Worm (Caenorhabditis elegans) whole organism, L3 larva: ENCODE results near the gene nhr-37.

Experiments used
- ceh-82 ChIP-seq: fragments of 150-350 bp; optimal IDR thresholded peaks from 2 replicates; lab custom pipeline; 2014; ENCODE audit warnings: missing biosample characterization, missing genetic modification characterization
- elt-2 ChIP-seq: sonication (generic microtip); optimal IDR thresholded peaks from 2 replicates; lab custom pipeline; 2016; ENCODE audit warnings: missing genetic modification reagents, mild to moderate bottlenecking, missing genetic modification characterization, missing compliant biosample characterization
- nhr-76 ChIP-seq: fragments of 150-350 bp; sonication (generic microtip); optimal IDR thresholded peaks from 5 replicates; lab custom pipeline; 2014; ENCODE audit warnings: missing biosample characterization, missing genetic modification characterization
- nhr-77 ChIP-seq: fragments of 150-350 bp; optimal IDR thresholded peaks from 2 replicates; lab custom pipeline; 2014; ENCODE audit warnings: missing biosample characterization, missing genetic modification characterization
- pqm-1 ChIP-seq: fragments of 150-350 bp; optimal IDR thresholded peaks from 2 replicates; lab custom pipeline; 2017; ENCODE audit warnings: missing biosample characterization, missing genetic modification characterization, inconsistent platforms

DNA sequence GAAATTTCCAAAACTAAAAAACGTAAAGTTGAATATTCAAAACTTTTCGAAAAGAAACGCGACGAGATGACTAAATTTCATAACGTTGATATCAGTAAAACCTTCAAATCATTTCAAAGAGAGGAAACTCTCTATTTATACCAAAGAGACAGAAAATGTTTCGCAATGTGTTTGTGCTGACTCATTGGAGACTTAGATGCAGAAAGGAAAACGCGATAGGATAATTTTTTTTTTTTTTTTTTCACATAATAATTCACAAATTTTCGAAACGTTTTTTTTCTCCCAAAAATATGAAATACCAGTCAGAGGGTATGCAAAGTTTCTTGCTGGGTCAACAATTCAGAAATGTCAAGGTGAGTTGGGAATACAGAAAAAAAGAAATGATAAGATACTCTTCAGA lies 15.8 kb upstream of the nhr-37 start:
- TF ChIP-seq ceh-82 (no peak), elt-2 (tag; lab: Kevin White, UChicago) (peak; percentile 33), nhr-76 (tag; lab: Kevin White, UChicago) (no peak), nhr-77 (tag; lab: Kevin White, UChicago) (no peak), pqm-1 (tag; lab: Kevin White, UChicago) (peak; percentile 5)
